Fruit fly (Drosophila melanogaster): ENCODE data around the gene CG32262.

Gene CG32262

DNA sequence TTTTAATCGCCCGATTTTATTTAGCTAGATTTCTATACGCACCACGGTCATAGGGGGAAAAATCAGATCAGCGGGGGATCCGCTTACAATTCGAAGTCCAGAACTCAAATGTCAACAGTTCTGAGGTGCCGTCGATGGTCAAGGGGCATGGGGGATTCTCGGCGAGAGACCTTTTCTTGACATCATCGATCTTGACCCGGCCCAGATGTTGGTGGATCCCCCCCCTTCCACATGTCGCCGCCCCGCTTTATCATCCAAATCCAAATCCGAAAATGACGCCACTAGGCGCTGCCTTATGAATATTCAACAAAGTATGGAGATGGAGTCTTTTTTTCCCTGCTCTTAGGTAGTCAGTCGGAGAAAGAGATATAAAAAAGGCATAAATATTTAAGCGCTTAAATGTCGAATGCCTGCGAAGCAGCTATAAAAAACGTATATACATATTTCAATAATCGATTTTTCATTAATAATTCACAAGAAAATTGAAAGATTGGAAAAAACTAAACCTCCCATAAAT lies 37.9 kb upstream of the CG32262 start:
- TF ChIP-seq Scr (GFP tag; IDR thresholded peaks at IDR 0.05; ENCODE audit: partially characterized antibody) (no peak), NFAT (GFP tag; IDR thresholded peaks at IDR 0.05) (no peak), kni (GFP tag; optimal IDR thresholded peaks at IDR 0.05) (peak; percentile 62), gro (GFP tag; optimal IDR thresholded peaks at IDR 0.05) (no peak), CG4282 (GFP tag; optimal IDR thresholded peaks at IDR 0.05) (no peak), Mrtf (GFP tag; IDR thresholded peaks at IDR 0.05) (no peak), sd (tag; optimal IDR thresholded peaks at IDR 0.05) (peak; percentile 23), CG33213 (GFP tag; optimal IDR thresholded peaks at IDR 0.05) (no peak), CG12769 (tag; optimal IDR thresholded peaks at IDR 0.05) (peak; percentile 25), Oaz (GFP tag; IDR thresholded peaks at IDR 0.05) (no peak), MESR4 (GFP tag; optimal IDR thresholded peaks at IDR 0.05) (no peak), phol (tag; optimal IDR thresholded peaks at IDR 0.05) (no peak), nerfin-2 (GFP tag; IDR thresholded peaks at IDR 0.05; ENCODE audit: partially characterized antibody) (no peak), CG3838 (GFP tag; optimal IDR thresholded peaks at IDR 0.05) (no peak), sqz (GFP tag; optimal IDR thresholded peaks at IDR 0.05) (peak; percentile 43), CG15073 (GFP tag; optimal IDR thresholded peaks at IDR 0.05) (no peak), CG17912 (GFP tag; optimal IDR thresholded peaks at IDR 0.05) (no peak), sens (GFP tag) (peak; percentile 0), Nf-YA (GFP tag; IDR thresholded peaks at IDR 0.05) (no peak), CG14710 (tag; optimal IDR thresholded peaks at IDR 0.05) (no peak), chif (GFP tag; optimal IDR thresholded peaks at IDR 0.05) (no peak), CG8478 (optimal IDR thresholded peaks at IDR 0.05) (no peak), prd (optimal IDR thresholded peaks at IDR 0.05) (no peak), prd (GFP tag; IDR thresholded peaks at IDR 0.05) (no peak), danr (GFP tag; IDR thresholded peaks at IDR 0.05) (no peak), Hr39 (optimal IDR thresholded peaks at IDR 0.05) (no peak), Camta (GFP tag; optimal IDR thresholded peaks at IDR 0.05) (no peak), kay (GFP tag; optimal IDR thresholded peaks at IDR 0.05) (no peak), CG17568 (GFP tag; optimal IDR thresholded peaks at IDR 0.05) (no peak), z (GFP tag; IDR thresholded peaks at IDR 0.05) (0 out of 3 replicates have a peak, but pooled peaks have one; percentile 52), CG18619 (GFP tag; optimal IDR thresholded peaks at IDR 0.05) (no peak), CG2202 (tag; optimal IDR thresholded peaks at IDR 0.05) (no peak), Abd-B (GFP tag; optimal IDR thresholded peaks at IDR 0.05) (no peak), lilli (GFP tag; optimal IDR thresholded peaks at IDR 0.05) (no peak), CG18599 (GFP tag; optimal IDR thresholded peaks at IDR 0.05) (no peak), CG13424 (tag; optimal IDR thresholded peaks at IDR 0.05) (no peak), Atf6 (GFP tag; IDR thresholded peaks at IDR 0.05) (no peak), cg (GFP tag; optimal IDR thresholded peaks at IDR 0.05) (no peak), CG12942 (GFP tag; optimal IDR thresholded peaks at IDR 0.05) (no peak), vvl (GFP tag; IDR thresholded peaks at IDR 0.05) (peak; percentile 91), CG10654 (GFP tag; optimal IDR thresholded peaks at IDR 0.05) (no peak), fu2 (GFP tag; optimal IDR thresholded peaks at IDR 0.05) (no peak), CG1233 (GFP tag; optimal IDR thresholded peaks at IDR 0.05) (no peak), ewg (GFP tag; optimal IDR thresholded peaks at IDR 0.05) (no peak), CG32772 (GFP tag; IDR thresholded peaks at IDR 0.05) (no peak), HHEX (GFP tag; optimal IDR thresholded peaks at IDR 0.05) (no peak), sc (optimal IDR thresholded peaks at IDR 0.05) (no peak), sc (GFP tag; optimal IDR thresholded peaks at IDR 0.05) (no peak), CG7556 (GFP tag; optimal IDR thresholded peaks at IDR 0.05) (no peak), pros (GFP tag; optimal IDR thresholded peaks at IDR 0.05) (no peak), ATbp (GFP tag; optimal IDR thresholded peaks at IDR 0.05) (no peak), Awh (GFP tag; IDR thresholded peaks at IDR 0.05) (peak; percentile 46; the same call in 1 of the 2 replicates), Ets65A (GFP tag) (no peak)
